Fruit fly (Drosophila melanogaster) whole organism: Measurements from ENCODE around the gene CG15773.

ENCODE experiments used
- Dll ChIP-seq: fragments of >200 bp; optimal IDR thresholded peaks from 2 replicates; lab custom pipeline; 2017
- psq ChIP-seq: fragments of >200 bp; optimal IDR thresholded peaks from 2 replicates; lab custom pipeline; 2017

dm6 chrX:5764001-5764892 lies 31.7 kb downstream of the CG15773 start, which contains the start of the genes MAPk-Ak2 and CG42699:
- TF ChIP-seq Dll (lab: Kevin White, UChicago), result no peak
- TF ChIP-seq psq (lab: Kevin White, UChicago), result no peak
